Fruit fly (Drosophila melanogaster) whole organism, embryonic: ENCODE results near the gene Vti1a.

ENCODE experiments used
- Adf1 ChIP-seq: fragments of 200-800 bp; sonication (Bioruptor generic); IDR thresholded peaks from 2 replicates; pipeline ENCODE4 v1.3.6; 2022; ENCODE audit warnings: missing biosample characterization, missing genetic modification characterization
- Aef1 ChIP-seq: fragments of 200-800 bp; sonication (Bioruptor generic); IDR thresholded peaks from 3 replicates; pipeline ENCODE4 v1.3.6; 2022; ENCODE audit warnings: missing biosample characterization, missing genetic modification characterization
- Asciz ChIP-seq: fragments of 200-800 bp; sonication (Bioruptor generic); optimal IDR thresholded peaks from 2 replicates; lab custom pipeline; 2017; ENCODE audit warnings: missing biosample characterization, mild to moderate bottlenecking, missing genetic modification characterization, missing genetic modification reagents
- Atf3 ChIP-seq: fragments of 200-800 bp; sonication (Bioruptor generic); optimal IDR thresholded peaks from 3 replicates; lab custom pipeline; 2016; ENCODE audit warnings: missing biosample characterization, missing genetic modification characterization
- Atf6 ChIP-seq: fragments of 200-800 bp; sonication (Bioruptor generic); IDR thresholded peaks from 2 replicates; pipeline ENCODE4 v1.3.6; 2022; ENCODE audit warnings: missing biosample characterization, missing genetic modification characterization
- Bdp1 ChIP-seq: fragments of 200-800 bp; sonication (Bioruptor generic); optimal IDR thresholded peaks from 3 replicates; lab custom pipeline; 2016; ENCODE audit warnings: missing biosample characterization, missing genetic modification characterization
- BtbVII ChIP-seq: fragments of 200-800 bp; sonication (Bioruptor generic); optimal IDR thresholded peaks from 3 replicates; lab custom pipeline; 2017; ENCODE audit warnings: missing biosample characterization, mild to moderate bottlenecking, missing genetic modification characterization
- Bteb2 ChIP-seq: fragments of 200-800 bp; sonication (Bioruptor generic); optimal IDR thresholded peaks from 2 replicates; lab custom pipeline; 2016; ENCODE audit warnings: missing biosample characterization, missing genetic modification characterization
- CG10431 ChIP-seq: fragments of 200-800 bp; sonication (Bioruptor generic); optimal IDR thresholded peaks from 3 replicates; lab custom pipeline; 2018; ENCODE audit warnings: missing biosample characterization, mild to moderate bottlenecking, missing genetic modification characterization
- CG12942 ChIP-seq: fragments of 200-800 bp; sonication (Bioruptor generic); optimal IDR thresholded peaks from 3 replicates; lab custom pipeline; 2016; ENCODE audit warnings: missing biosample characterization, missing genetic modification characterization
- CG16815 ChIP-seq: fragments of 200-800 bp; sonication (Bioruptor generic); optimal IDR thresholded peaks from 3 replicates; lab custom pipeline; 2017; ENCODE audit warnings: missing biosample characterization, mild to moderate bottlenecking, missing genetic modification characterization
- CG18262 ChIP-seq: fragments of 200-800 bp; optimal IDR thresholded peaks from 3 replicates; lab custom pipeline; 2019; ENCODE audit warnings: missing biosample characterization, mild to moderate bottlenecking, missing genetic modification characterization, moderate library complexity
- CG18764 ChIP-seq: fragments of 200-800 bp; sonication (Bioruptor generic); optimal IDR thresholded peaks from 3 replicates; lab custom pipeline; 2016; ENCODE audit warnings: missing biosample characterization, missing genetic modification characterization
- CG2678 ChIP-seq: fragments of 200-800 bp; sonication (Bioruptor generic); optimal IDR thresholded peaks from 3 replicates; lab custom pipeline; 2019; ENCODE audit warnings: missing biosample characterization, mild to moderate bottlenecking, missing genetic modification characterization, moderate library complexity
- CG2712 ChIP-seq: fragments of 200-800 bp; optimal IDR thresholded peaks from 3 replicates; lab custom pipeline; 2019; ENCODE audit warnings: missing biosample characterization, mild to moderate bottlenecking, missing genetic modification characterization, moderate library complexity
- CG3163 ChIP-seq: fragments of 200-800 bp; sonication (Bioruptor generic); optimal IDR thresholded peaks from 3 replicates; lab custom pipeline; 2016; ENCODE audit warnings: missing biosample characterization, missing genetic modification characterization
- CG3726 ChIP-seq: fragments of 200-800 bp; sonication (Bioruptor generic); IDR thresholded peaks from 3 replicates; pipeline ENCODE4, ENCODE4 v1.3.6; 2022; ENCODE audit warnings: missing biosample characterization, missing genetic modification characterization
- CG3838 ChIP-seq: fragments of 200-800 bp; sonication (Bioruptor generic); optimal IDR thresholded peaks from 3 replicates; lab custom pipeline; 2016; ENCODE audit warnings: missing biosample characterization, missing genetic modification characterization
- CG5953 ChIP-seq: fragments of 200-800 bp; sonication (Bioruptor generic); IDR thresholded peaks from 2 replicates; pipeline ENCODE4 v1.3.6; 2022; ENCODE audit warnings: missing biosample characterization, missing genetic modification characterization
- CG7357 ChIP-seq: fragments of 200-800 bp; sonication (Bioruptor generic); IDR thresholded peaks from 3 replicates; pipeline ENCODE4 v1.3.6; 2022; ENCODE audit warnings: missing biosample characterization, missing genetic modification characterization
- CG7745 ChIP-seq: fragments of 200-800 bp; sonication (Bioruptor generic); optimal IDR thresholded peaks from 2 replicates; lab custom pipeline; 2018; ENCODE audit warnings: missing biosample characterization, mild to moderate bottlenecking, missing genetic modification characterization, moderate library complexity
- CG7963 ChIP-seq: fragments of 200-800 bp; sonication (Bioruptor generic); IDR thresholded peaks from 3 replicates; pipeline ENCODE4 v1.3.6; 2022; ENCODE audit warnings: missing biosample characterization, missing genetic modification characterization; ENCODE audit not compliant: partially characterized antibody
- CkIIα-i1 ChIP-seq: fragments of 200-800 bp; sonication (Bioruptor generic); IDR thresholded peaks from 2 replicates; pipeline ENCODE4 v1.3.6; 2022; ENCODE audit warnings: missing biosample characterization, missing genetic modification characterization
- Eip74EF ChIP-seq, 2 experiments: fragments of 200-800 bp in 1 of 2; fragments of >200 bp in 1 of 2; sonication (Bioruptor generic) in 1 of 2; optimal IDR thresholded peaks; 2 replicates each; lab custom pipeline; 2017 to 2019; ENCODE audit warnings: missing biosample characterization in 2 of 2, missing genetic modification characterization in 2 of 2, mild to moderate bottlenecking in 1 of 2, moderate library complexity in 1 of 2
- HLHmδ ChIP-seq: fragments of 200-800 bp; sonication (Bioruptor generic); optimal IDR thresholded peaks from 2 replicates; lab custom pipeline; 2018; ENCODE audit warnings: missing biosample characterization, mild to moderate bottlenecking, missing genetic modification characterization, moderate library complexity
- Hey ChIP-seq: fragments of 200-800 bp; sonication (Bioruptor generic); optimal IDR thresholded peaks from 3 replicates; lab custom pipeline; 2018; ENCODE audit warnings: missing biosample characterization, mild to moderate bottlenecking, missing genetic modification characterization
- Med ChIP-seq: fragments of 200-800 bp; sonication (Bioruptor generic); peaks from one replicate; lab custom pipeline; 2016; ENCODE audit warnings: missing biosample characterization, missing genetic modification characterization, mild to moderate bottlenecking, inconsistent platforms, moderate library complexity
- Mes4 ChIP-seq: fragments of 200-800 bp; sonication (Bioruptor generic); optimal IDR thresholded peaks from 2 replicates; lab custom pipeline; 2016; ENCODE audit warnings: missing biosample characterization, missing genetic modification characterization
- NfI ChIP-seq: fragments of 200-800 bp; sonication (Bioruptor generic); optimal IDR thresholded peaks from 3 replicates; lab custom pipeline; 2018; ENCODE audit warnings: missing biosample characterization, mild to moderate bottlenecking, missing genetic modification characterization, moderate library complexity
- Ssrp ChIP-seq: fragments of 200-800 bp; sonication (Bioruptor generic); optimal IDR thresholded peaks from 2 replicates; lab custom pipeline; 2018; ENCODE audit warnings: missing biosample characterization, mild to moderate bottlenecking, missing genetic modification characterization, moderate library complexity
- Xbp1 ChIP-seq: fragments of 200-800 bp; sonication (Bioruptor generic); optimal IDR thresholded peaks from 3 replicates; lab custom pipeline; 2016; ENCODE audit warnings: missing biosample characterization, mild to moderate bottlenecking, missing genetic modification characterization
- YL-1 ChIP-seq: fragments of 200-800 bp; sonication (Bioruptor generic); optimal IDR thresholded peaks from 3 replicates; lab custom pipeline; 2017; ENCODE audit warnings: missing biosample characterization, mild to moderate bottlenecking, missing genetic modification characterization
- ara ChIP-seq: fragments of 200-800 bp; sonication (Bioruptor generic); IDR thresholded peaks from 2 replicates; pipeline ENCODE4 v1.3.6; 2022; ENCODE audit warnings: missing biosample characterization, missing genetic modification characterization
- chif ChIP-seq, 2 experiments: fragments of 200-800 bp; sonication (Bioruptor generic); optimal IDR thresholded peaks; 3 replicates each; lab custom pipeline; 2016; ENCODE audit warnings: missing biosample characterization in 2 of 2, missing genetic modification characterization in 2 of 2
- en ChIP-seq: fragments of 200-800 bp; sonication (Bioruptor generic); optimal IDR thresholded peaks from 2 replicates; lab custom pipeline; 2016; ENCODE audit warnings: missing biosample characterization, missing genetic modification characterization
- ftz-f1 ChIP-seq: fragments of 200-800 bp; sonication (Bioruptor generic); optimal IDR thresholded peaks from 2 replicates; lab custom pipeline; 2016; ENCODE audit warnings: missing biosample characterization, missing genetic modification characterization
- grau ChIP-seq: fragments of 200-800 bp; optimal IDR thresholded peaks from 3 replicates; lab custom pipeline; 2019; ENCODE audit warnings: missing biosample characterization, mild to moderate bottlenecking, missing genetic modification characterization, moderate library complexity
- kay ChIP-seq: fragments of 200-800 bp; sonication (Bioruptor generic); optimal IDR thresholded peaks from 2 replicates; lab custom pipeline; 2016; ENCODE audit warnings: missing biosample characterization, missing genetic modification characterization
- maf-S ChIP-seq: fragments of 200-800 bp; sonication (Bioruptor generic); optimal IDR thresholded peaks from 2 replicates; lab custom pipeline; 2016; ENCODE audit warnings: missing biosample characterization, missing genetic modification characterization
- mirr ChIP-seq: fragments of 200-800 bp; sonication (Bioruptor generic); optimal IDR thresholded peaks from 3 replicates; lab custom pipeline; 2018; ENCODE audit warnings: missing biosample characterization, mild to moderate bottlenecking, missing genetic modification characterization
- org-1 ChIP-seq: fragments of 200-800 bp; sonication (Bioruptor generic); optimal IDR thresholded peaks from 2 replicates; lab custom pipeline; 2017; ENCODE audit warnings: missing biosample characterization, missing genetic modification characterization
- pho ChIP-seq: fragments of 200-800 bp; sonication (Bioruptor generic); optimal IDR thresholded peaks from 2 replicates; lab custom pipeline; 2016; ENCODE audit warnings: missing biosample characterization, missing genetic modification characterization
- pnt ChIP-seq: fragments of 200-800 bp; sonication (Bioruptor generic); optimal IDR thresholded peaks from 3 replicates; lab custom pipeline; 2016; ENCODE audit warnings: missing biosample characterization, missing genetic modification characterization
- ranshi ChIP-seq: fragments of 200-800 bp; sonication (Bioruptor generic); IDR thresholded peaks from 2 replicates; pipeline ENCODE4 v1.3.6; 2022; ENCODE audit warnings: missing biosample characterization, missing genetic modification characterization
- slbo ChIP-seq: fragments of 200-800 bp; sonication (Bioruptor generic); IDR thresholded peaks from 2 replicates; pipeline ENCODE4 v1.3.6; 2022; ENCODE audit warnings: missing biosample characterization, missing genetic modification characterization
- tna ChIP-seq: fragments of 200-800 bp; sonication (Bioruptor generic); IDR thresholded peaks from 2 replicates; pipeline ENCODE4 v1.3.6; 2022; ENCODE audit warnings: missing biosample characterization, missing genetic modification characterization; ENCODE audit not compliant: partially characterized antibody
- ttk ChIP-seq: fragments of 200-800 bp; sonication (Bioruptor generic); IDR thresholded peaks from 2 replicates; pipeline ENCODE4 v2.1.2; 2022; ENCODE audit warnings: missing biosample characterization, missing genetic modification characterization
- unpg ChIP-seq: fragments of 200-800 bp; sonication (Bioruptor generic); optimal IDR thresholded peaks from 3 replicates; lab custom pipeline; 2018; ENCODE audit warnings: missing biosample characterization, mild to moderate bottlenecking, missing genetic modification characterization, moderate library complexity
- wek ChIP-seq: fragments of 200-800 bp; sonication (Bioruptor generic); optimal IDR thresholded peaks from 3 replicates; lab custom pipeline; 2018; ENCODE audit warnings: missing biosample characterization, mild to moderate bottlenecking, missing genetic modification characterization, moderate library complexity
- z ChIP-seq: fragments of 200-800 bp; sonication (Bioruptor generic); IDR thresholded peaks from 3 replicates; pipeline ENCODE4 v1.3.6; 2022; ENCODE audit warnings: missing biosample characterization, missing genetic modification characterization
- zen2 ChIP-seq: fragments of 200-800 bp; sonication (Bioruptor generic); IDR thresholded peaks from 3 replicates; pipeline ENCODE4 v1.3.6; 2022; ENCODE audit warnings: missing biosample characterization, missing genetic modification characterization; ENCODE audit not compliant: partially characterized antibody

Gene Vti1a

DNA sequence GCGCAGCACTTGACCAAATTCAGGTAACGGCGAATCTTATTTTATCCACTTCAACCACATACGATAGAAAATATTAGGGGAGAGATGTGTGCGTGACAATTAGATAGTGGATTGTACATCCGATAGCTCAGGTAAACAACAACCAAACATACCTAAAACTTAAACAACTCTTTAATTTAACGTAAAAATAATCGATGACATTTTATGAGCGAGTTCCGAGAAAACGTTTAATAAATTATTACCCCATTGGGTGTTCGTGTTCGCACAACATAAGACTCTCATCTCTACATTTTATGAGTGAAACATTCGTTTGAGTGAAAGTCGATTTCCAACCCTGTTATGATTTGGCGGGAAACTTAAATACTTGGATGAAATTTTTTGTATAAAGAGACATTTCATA is 12.5 kb downstream of the Vti1a start, which contains the start of gene CG17129 (continued):
- peak; percentile 32 for TF ChIP-seq BtbVII (GFP tag; lab: Kevin White, UChicago)
- TF ChIP-seq slbo: peak; percentile 84
- TF ChIP-seq en (GFP tag; lab: Kevin White, UChicago): peak; percentile 50
- peak; percentile 69 for TF ChIP-seq Bteb2 (GFP tag; lab: Kevin White, UChicago)
- TF ChIP-seq CG18262 (tag; lab: Kevin White, UChicago): peak; percentile 74
- TF ChIP-seq kay (GFP tag; lab: Kevin White, UChicago): peak; percentile 74
- TF ChIP-seq Adf1 (GFP tag; lab: Robert Waterston, UW): no peak
- peak; percentile 83 for TF ChIP-seq Xbp1 (GFP tag; lab: Kevin White, UChicago)
- peak; percentile 75 for TF ChIP-seq unpg (GFP tag; lab: Kevin White, UChicago)
- TF ChIP-seq tna (GFP tag; lab: Robert Waterston, UW): peak; percentile 75
- peak; percentile 54 for TF ChIP-seq Asciz
- TF ChIP-seq grau (tag; lab: Kevin White, UChicago): peak; percentile 74
- peak; percentile 64 to 81 for TF ChIP-seq chif (GFP tag; optimal IDR thresholded peaks at IDR 0.05; lab: Kevin White, UChicago)
- no peak for TF ChIP-seq ftz-f1 (GFP tag; lab: Kevin White, UChicago)
- peak; percentile 76 for TF ChIP-seq Aef1 (GFP tag; lab: Robert Waterston, UW)
- no peak for TF ChIP-seq HLHmδ (GFP tag; lab: Kevin White, UChicago)
- peak; percentile 63 for TF ChIP-seq NfI
- no peak for TF ChIP-seq CkIIα-i1 (GFP tag; lab: Robert Waterston, UW)
- peak; percentile 72 for TF ChIP-seq ranshi
- TF ChIP-seq CG3163 (GFP tag; lab: Kevin White, UChicago): peak; percentile 61
- TF ChIP-seq z (GFP tag; lab: Robert Waterston, UW): peak; percentile 97
- TF ChIP-seq ttk (GFP tag; lab: Robert Waterston, UW): peak; percentile 73
- TF ChIP-seq Atf6 (GFP tag; lab: Robert Waterston, UW): peak; percentile 67; the same call in 1 of the 2 replicates
- peak; percentile 82 for TF ChIP-seq ara (GFP tag; lab: Robert Waterston, UW)
- peak; percentile 11 for TF ChIP-seq YL-1 (GFP tag; lab: Kevin White, UChicago)
- TF ChIP-seq CG18764 (GFP tag; lab: Kevin White, UChicago): peak; percentile 61
- TF ChIP-seq Mes4 (GFP tag; lab: Kevin White, UChicago): peak; percentile 72
- peak; percentile 66 for TF ChIP-seq Atf3 (GFP tag; lab: Kevin White, UChicago)
- peak; percentile 54 for TF ChIP-seq Bdp1
- peak; percentile 29 for TF ChIP-seq org-1 (GFP tag; lab: Kevin White, UChicago)
- peak; percentile 89 for TF ChIP-seq CG7963 (GFP tag; lab: Robert Waterston, UW)
- TF ChIP-seq CG2712 (tag; lab: Kevin White, UChicago): peak; percentile 86
- TF ChIP-seq pnt (GFP tag; lab: Kevin White, UChicago): peak; percentile 76
- peak; percentile 77 for TF ChIP-seq CG2678 (tag; lab: Kevin White, UChicago)
- TF ChIP-seq Ssrp (tag; lab: Kevin White, UChicago): peak; percentile 63
- peak; percentile 94 for TF ChIP-seq zen2 (GFP tag; lab: Robert Waterston, UW)
- TF ChIP-seq CG16815 (GFP tag; lab: Kevin White, UChicago): peak; percentile 58
- TF ChIP-seq CG12942 (GFP tag; lab: Kevin White, UChicago): peak; percentile 49
- peak; percentile 26 for TF ChIP-seq wek (GFP tag; lab: Kevin White, UChicago)
- TF ChIP-seq maf-S (GFP tag; lab: Kevin White, UChicago): peak; percentile 67
- TF ChIP-seq CG5953 (GFP tag; lab: Robert Waterston, UW): no peak
- no peak for TF ChIP-seq Hey (tag; lab: Kevin White, UChicago)
- 0 out of 3 replicates have a peak, but pooled peaks have one; percentile 41 for TF ChIP-seq CG7357 (GFP tag; lab: Robert Waterston, UW)
- TF ChIP-seq CG7745 (tag; lab: Kevin White, UChicago): no peak
- no peak for TF ChIP-seq mirr (GFP tag; lab: Kevin White, UChicago)
- TF ChIP-seq CG3838 (GFP tag; lab: Kevin White, UChicago): peak; percentile 54
- no peak for TF ChIP-seq CG3726
- TF ChIP-seq pho (GFP tag; lab: Kevin White, UChicago): peak; percentile 68
- TF ChIP-seq CG10431 (GFP tag; lab: Kevin White, UChicago): no peak
- peak in 1 of 2 experiments; percentile 47 for TF ChIP-seq Eip74EF (GFP tag; optimal IDR thresholded peaks at IDR 0.05; lab: Kevin White, UChicago)
- peak; percentile 97 for TF ChIP-seq Med
